Worm (Caenorhabditis elegans): ENCODE data around the gene srg-1.
A peak's percentile ranks its signal among the peaks of the same experiment; 100 is the strongest.

The srg-1 gene

DNA sequence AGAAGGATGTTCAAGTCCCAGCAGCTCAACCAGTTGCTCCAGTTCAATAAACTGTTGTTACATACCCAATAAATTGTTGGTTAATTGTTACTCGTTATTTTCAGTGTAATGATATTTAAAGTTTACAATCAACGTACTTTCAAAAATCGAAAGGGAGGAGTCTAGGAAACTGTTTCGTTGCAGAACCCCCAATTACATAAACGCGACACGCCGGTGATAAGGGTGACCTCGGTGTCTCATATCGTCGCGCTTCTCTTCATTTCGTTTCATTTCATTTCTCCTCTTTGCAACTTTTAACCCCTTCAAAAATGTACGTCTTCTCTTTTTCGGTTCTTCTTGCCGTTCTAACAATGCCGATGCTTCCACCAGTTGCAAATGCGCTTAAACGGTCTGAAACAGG, 50.3 kb downstream of the srg-1 start, which contains the start of gene C23G10.2 (continued):
- no peak for TF ChIP-seq zim-3 (tag; optimal IDR thresholded peaks at IDR 0.05)
- TF ChIP-seq hlh-26 (GFP tag; conservative IDR thresholded peaks at IDR 0.05) = no peak
- TF ChIP-seq ztf-18 (tag; optimal IDR thresholded peaks at IDR 0.05) = no peak
- TF ChIP-seq D2030.7 (GFP tag; IDR thresholded peaks at IDR 0.05) = no peak; the same call in 1 of the 2 replicates
- no peak for TF ChIP-seq rpc-1 (optimal IDR thresholded peaks at IDR 0.05)
- no peak for TF ChIP-seq rpc-1 (tag; optimal IDR thresholded peaks at IDR 0.05)
- TF ChIP-seq snpc-1.1 (tag; optimal IDR thresholded peaks at IDR 0.05; ENCODE audit: insufficient read depth) = peak; percentile 65
- TF ChIP-seq Y53F4B.3 (GFP tag; IDR thresholded peaks at IDR 0.05) = no peak
- TF ChIP-seq Y67H2A.10 (GFP tag; conservative IDR thresholded peaks at IDR 0.05) = no peak
- no peak for TF ChIP-seq akir-1 (GFP tag; optimal IDR thresholded peaks at IDR 0.05)
- TF ChIP-seq C17E4.6 (GFP tag; IDR thresholded peaks at IDR 0.05) = no peak

DNA sequence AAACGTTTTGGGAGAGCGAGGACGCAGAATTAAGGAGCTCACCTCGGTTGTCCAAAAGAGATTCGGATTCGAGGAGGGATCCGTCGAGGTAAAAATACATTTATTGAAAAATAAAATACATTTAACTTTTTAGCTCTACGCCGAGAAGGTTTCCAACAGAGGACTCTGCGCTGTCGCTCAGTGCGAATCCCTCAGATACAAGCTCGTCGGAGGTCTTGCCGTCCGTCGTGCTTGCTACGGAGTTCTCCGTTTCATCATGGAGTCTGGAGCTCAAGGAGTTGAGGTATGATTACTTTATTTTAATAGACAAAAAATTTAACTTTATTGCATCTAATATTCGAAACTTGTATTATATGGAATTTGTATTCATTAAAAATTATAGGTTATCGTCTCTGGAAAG, 51.1 kb downstream of the srg-1 start:
- TF ChIP-seq ceh-58 (GFP tag; IDR thresholded peaks at IDR 0.05) (0 out of 2 replicates have a peak, but pooled peaks have one; percentile 57), F33H1.4 (GFP tag; IDR thresholded peaks at IDR 0.05) (peak; percentile 26; the same call in 1 of the 2 replicates), D2030.7 (GFP tag; IDR thresholded peaks at IDR 0.05) (peak; percentile 18; the same call in 1 of the 2 replicates), ceh-40 (GFP tag; IDR thresholded peaks at IDR 0.05) (no peak), dox-1 (GFP tag; IDR thresholded peaks at IDR 0.05) (peak; percentile 56; the same call in 1 of the 2 replicates), zfh-2 (GFP tag; conservative IDR thresholded peaks at IDR 0.05) (peak; percentile 49)

All from whole organism, young adult.